Fruit fly (Drosophila melanogaster) whole organism, wandering third instar larva: ENCODE results near the gene ftz-f1.

Experiments
- Hr78 ChIP-seq: fragments of >200 bp; optimal IDR thresholded peaks from 2 replicates; lab custom pipeline; 2017; ENCODE audit warnings: missing biosample characterization, missing genetic modification characterization
- Myc ChIP-seq: fragments of >200 bp; optimal IDR thresholded peaks from 2 replicates; lab custom pipeline; 2017
- Sp1 ChIP-seq: fragments of 200-800 bp; sonication (Bioruptor generic); optimal IDR thresholded peaks from 3 replicates; lab custom pipeline; 2019; ENCODE audit warnings: missing biosample characterization, mild to moderate bottlenecking, missing genetic modification characterization, moderate library complexity
- dmrt93B ChIP-seq: fragments of 200-800 bp; sonication (Bioruptor generic); optimal IDR thresholded peaks from 2 replicates; lab custom pipeline; 2018; ENCODE audit warnings: missing biosample characterization, mild to moderate bottlenecking, missing genetic modification characterization
- fru ChIP-seq: fragments of 200-800 bp; sonication (Bioruptor generic); optimal IDR thresholded peaks from 3 replicates; lab custom pipeline; 2016; ENCODE audit warnings: missing biosample characterization, mild to moderate bottlenecking, missing genetic modification characterization
- psq ChIP-seq: fragments of 200-800 bp; sonication (Bioruptor generic); optimal IDR thresholded peaks from 3 replicates; lab custom pipeline; 2017; ENCODE audit warnings: missing biosample characterization, mild to moderate bottlenecking, missing genetic modification characterization, moderate library complexity

DNA sequence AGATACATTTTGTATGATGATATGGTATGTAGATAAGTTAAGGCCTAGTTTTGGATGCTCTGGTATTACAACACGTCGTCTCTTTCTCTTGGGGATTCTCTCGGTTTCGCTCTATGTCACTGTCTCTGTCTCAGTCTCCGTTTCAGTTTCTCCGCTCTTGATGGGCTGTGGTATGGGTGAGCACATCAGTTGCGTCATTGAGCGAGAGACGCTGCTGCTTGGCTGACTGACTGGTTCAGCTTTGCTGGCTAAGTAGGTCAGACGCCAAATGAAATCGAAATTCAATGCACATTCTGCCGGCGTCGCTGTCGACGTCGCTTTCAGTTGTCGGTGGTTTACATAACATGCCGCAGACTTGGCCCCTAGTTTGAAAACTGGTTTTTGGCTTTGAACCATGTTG, 47.3 kb downstream of the ftz-f1 start:
- TF ChIP-seq Sp1 (GFP tag; lab: Kevin White, UChicago) (no peak), Hr78 (GFP tag; lab: Kevin White, UChicago) (no peak), Myc (lab: Kevin White, UChicago) (no peak), psq (GFP tag; lab: Kevin White, UChicago) (no peak), fru (GFP tag; lab: Kevin White, UChicago) (no peak), dmrt93B (GFP tag; lab: Kevin White, UChicago) (no peak)
